Fruit fly (Drosophila melanogaster) whole organism, adult: ENCODE measurements around the gene Ada1-2.
"Not testable (repeated sequence)": the region's sequence is repeated elsewhere in the genome, so short reads cannot be mapped to it uniquely, and the experiment has no call there.

ENCODE experiments used
- CG11617 ChIP-seq: fragments of 200-800 bp; sonication (Bioruptor generic); optimal IDR thresholded peaks from 2 replicates; lab custom pipeline; 2017; ENCODE audit warnings: mild to moderate bottlenecking, missing biosample characterization, missing genetic modification reagents, missing genetic modification characterization
- CG12768 ChIP-seq: fragments of 200-800 bp; sonication (Bioruptor generic); optimal IDR thresholded peaks from 2 replicates; lab custom pipeline; 2017; ENCODE audit warnings: missing biosample characterization, missing genetic modification characterization, mild to moderate bottlenecking, moderate library complexity, missing genetic modification reagents
- CG14711 ChIP-seq: fragments of 200-800 bp; sonication (Bioruptor generic); optimal IDR thresholded peaks from 2 replicates; lab custom pipeline; 2018; ENCODE audit warnings: missing biosample characterization, mild to moderate bottlenecking, missing genetic modification characterization, moderate library complexity
- CG1620 ChIP-seq: fragments of 200-800 bp; sonication (Bioruptor generic); optimal IDR thresholded peaks from 2 replicates; lab custom pipeline; 2016; ENCODE audit warnings: missing biosample characterization, missing genetic modification characterization
- CG33017 ChIP-seq: fragments of 200-800 bp; sonication (Bioruptor generic); optimal IDR thresholded peaks from 2 replicates; lab custom pipeline; 2018; ENCODE audit warnings: missing biosample characterization, mild to moderate bottlenecking, missing genetic modification characterization, moderate library complexity
- CG5204 ChIP-seq: fragments of 200-800 bp; sonication (Bioruptor generic); optimal IDR thresholded peaks from 2 replicates; lab custom pipeline; 2016; ENCODE audit warnings: missing biosample characterization, missing genetic modification characterization
- CG7045 ChIP-seq: fragments of 200-800 bp; sonication (Bioruptor generic); optimal IDR thresholded peaks from 2 replicates; lab custom pipeline; 2017; ENCODE audit warnings: missing biosample characterization, mild to moderate bottlenecking, missing genetic modification characterization
- CG7101 ChIP-seq: fragments of 200-800 bp; sonication (Bioruptor generic); optimal IDR thresholded peaks from 2 replicates; lab custom pipeline; 2018; ENCODE audit warnings: missing biosample characterization, mild to moderate bottlenecking, missing genetic modification characterization, moderate library complexity
- Clk ChIP-seq: fragments of 200-800 bp; sonication (Bioruptor generic); optimal IDR thresholded peaks from 2 replicates; lab custom pipeline; 2017; ENCODE audit warnings: missing biosample characterization, missing genetic modification characterization
- Crg-1 ChIP-seq: fragments of 200-800 bp; sonication (Bioruptor generic); optimal IDR thresholded peaks from 2 replicates; lab custom pipeline; 2016; ENCODE audit warnings: missing biosample characterization, missing genetic modification characterization
- Hr96 ChIP-seq: fragments of 200-800 bp; sonication (Bioruptor generic); optimal IDR thresholded peaks from 2 replicates; lab custom pipeline; 2016; ENCODE audit warnings: missing biosample characterization, missing genetic modification characterization
- Mnt ChIP-seq: fragments of 200-800 bp; sonication (Bioruptor generic); optimal IDR thresholded peaks from 2 replicates; lab custom pipeline; 2016; ENCODE audit warnings: missing biosample characterization, mild to moderate bottlenecking, missing genetic modification characterization
- bab1 ChIP-seq: fragments of 200-800 bp; sonication (Bioruptor generic); optimal IDR thresholded peaks from 3 replicates; lab custom pipeline; 2019; ENCODE audit warnings: missing biosample characterization, mild to moderate bottlenecking, missing genetic modification characterization, moderate library complexity
- cic ChIP-seq: fragments of 200-800 bp; sonication (Bioruptor generic); optimal IDR thresholded peaks from 2 replicates; lab custom pipeline; 2017; ENCODE audit warnings: missing biosample characterization, mild to moderate bottlenecking, missing genetic modification characterization, moderate library complexity
- cnc ChIP-seq, 2 experiments: fragments of >200 bp; optimal IDR thresholded peaks; 2 replicates each; lab custom pipeline; 2017
- kay ChIP-seq: fragments of 200-800 bp; sonication (Bioruptor generic); peaks from one replicate; lab custom pipeline; 2016; ENCODE audit warnings: missing biosample characterization, missing genetic modification characterization, borderline replicate concordance
- ovo ChIP-seq: fragments of 200-800 bp; sonication (Bioruptor generic); optimal IDR thresholded peaks from 2 replicates; lab custom pipeline; 2016; ENCODE audit warnings: missing biosample characterization, missing genetic modification characterization
- pad ChIP-seq: fragments of 200-800 bp; sonication (Bioruptor generic); optimal IDR thresholded peaks from 3 replicates; lab custom pipeline; 2017; ENCODE audit warnings: missing biosample characterization, missing genetic modification characterization, mild to moderate bottlenecking, moderate library complexity, missing genetic modification reagents
- tj ChIP-seq: fragments of 200-800 bp; sonication (Bioruptor generic); optimal IDR thresholded peaks from 3 replicates; lab custom pipeline; 2017; ENCODE audit warnings: missing biosample characterization, mild to moderate bottlenecking, missing genetic modification characterization, moderate library complexity
- toe ChIP-seq: fragments of 200-800 bp; sonication (Bioruptor generic); optimal IDR thresholded peaks from 2 replicates; lab custom pipeline; 2016; ENCODE audit warnings: missing biosample characterization, missing genetic modification characterization

Ada1-2 gene

DNA sequence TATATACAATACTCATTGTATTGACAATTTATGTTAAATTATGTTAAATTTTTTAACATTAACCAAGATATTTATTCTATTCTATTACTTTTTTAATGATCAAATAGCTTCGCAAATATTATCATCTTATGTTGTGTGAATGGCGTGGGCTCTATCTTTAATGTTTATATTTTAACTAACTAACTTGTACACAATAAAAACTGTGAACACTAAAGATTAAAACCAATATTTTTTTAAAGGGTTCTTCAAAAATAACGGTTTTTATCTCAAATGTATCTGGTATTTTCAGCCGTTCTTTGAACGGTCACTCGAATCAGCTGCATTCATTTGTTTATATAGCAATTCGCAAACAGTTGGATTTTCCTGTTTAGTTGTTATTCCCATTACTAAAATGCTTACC, at the start of gene Ada1-2:
Gene Ada1-2, plus strand, starts transcription at position 301 of the 400 bp plus-strand sequence.
- TF ChIP-seq CG5204 (GFP tag; lab: Kevin White, UChicago); CG14711 (tag; lab: Kevin White, UChicago); Hr96: not testable (repeated sequence)

DNA sequence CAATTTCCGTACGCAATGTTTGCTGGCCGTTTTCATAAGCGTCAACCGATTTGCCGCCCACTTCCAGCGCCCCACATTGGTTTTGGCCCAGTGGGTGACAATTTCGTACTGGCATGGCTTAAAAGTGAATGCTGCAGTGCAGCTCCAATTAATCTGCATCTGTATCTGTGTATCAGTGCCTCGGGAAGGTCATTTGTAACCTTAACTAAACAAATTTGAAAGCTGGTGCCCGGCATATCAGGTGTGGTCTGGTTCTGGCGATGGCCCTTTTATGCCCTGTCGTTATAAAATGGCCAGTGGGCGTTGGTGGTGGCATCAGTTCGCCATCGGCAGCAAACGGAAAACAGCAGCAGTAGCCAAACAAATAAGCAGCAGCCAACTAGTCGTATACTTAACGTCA, 48.9 kb upstream of the Ada1-2 start, which contains the start of gene Crys:
Gene Crys, plus strand, starts transcription at position 301 of the 400 bp plus-strand sequence.
- TF ChIP-seq CG1620 (GFP tag; lab: Kevin White, UChicago) (no peak), CG12768 (GFP tag; lab: Kevin White, UChicago) (no peak), Crg-1 (GFP tag; lab: Kevin White, UChicago) (no peak), CG5204 (GFP tag; lab: Kevin White, UChicago) (no peak), Hr96 (no peak), bab1 (GFP tag; lab: Kevin White, UChicago) (no peak), CG7045 (GFP tag; lab: Kevin White, UChicago) (no peak), tj (GFP tag; lab: Kevin White, UChicago) (no peak), cnc (optimal IDR thresholded peaks at IDR 0.05; lab: Kevin White, UChicago) (no peak), toe (GFP tag; lab: Kevin White, UChicago) (no peak), CG33017 (tag; lab: Kevin White, UChicago) (no peak), pad (GFP tag; lab: Kevin White, UChicago) (no peak), CG11617 (GFP tag; lab: Kevin White, UChicago) (no peak), Clk (GFP tag; lab: Kevin White, UChicago) (no peak), CG14711 (tag; lab: Kevin White, UChicago) (no peak), kay (no peak)

DNA sequence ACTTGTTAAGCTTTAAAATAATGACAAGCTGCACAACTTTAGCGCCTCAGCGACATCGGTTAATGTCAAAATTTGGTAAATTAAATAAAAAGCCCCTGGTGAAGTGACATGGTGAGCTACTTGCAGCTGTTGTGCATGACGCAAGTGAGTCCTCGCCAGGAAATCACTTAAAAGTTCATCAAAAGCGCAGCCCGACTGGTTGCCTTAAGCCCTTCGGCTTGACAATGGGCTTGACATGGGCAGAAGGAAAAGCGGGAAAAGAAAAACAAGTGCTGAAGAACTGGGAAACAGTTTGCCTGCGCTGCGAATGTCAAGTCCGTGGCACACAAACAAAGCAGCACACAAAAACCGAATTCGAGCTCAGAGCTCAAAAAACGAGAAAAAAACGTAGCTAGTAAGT, 45.1 kb upstream of the Ada1-2 start, which contains the start of gene CG16964:
Gene CG16964, plus strand, starts transcription at position 301 of the 400 bp plus-strand sequence.
- TF ChIP-seq pad (GFP tag; lab: Kevin White, UChicago) (no peak), CG5204 (GFP tag; lab: Kevin White, UChicago) (no peak), CG1620 (GFP tag; lab: Kevin White, UChicago) (no peak), cnc (optimal IDR thresholded peaks at IDR 0.05; lab: Kevin White, UChicago) (no peak), bab1 (GFP tag; lab: Kevin White, UChicago) (no peak), CG7045 (GFP tag; lab: Kevin White, UChicago) (no peak), Mnt (GFP tag; lab: Kevin White, UChicago) (no peak), Clk (GFP tag; lab: Kevin White, UChicago) (no peak), toe (GFP tag; lab: Kevin White, UChicago) (no peak), tj (GFP tag; lab: Kevin White, UChicago) (no peak)

DNA sequence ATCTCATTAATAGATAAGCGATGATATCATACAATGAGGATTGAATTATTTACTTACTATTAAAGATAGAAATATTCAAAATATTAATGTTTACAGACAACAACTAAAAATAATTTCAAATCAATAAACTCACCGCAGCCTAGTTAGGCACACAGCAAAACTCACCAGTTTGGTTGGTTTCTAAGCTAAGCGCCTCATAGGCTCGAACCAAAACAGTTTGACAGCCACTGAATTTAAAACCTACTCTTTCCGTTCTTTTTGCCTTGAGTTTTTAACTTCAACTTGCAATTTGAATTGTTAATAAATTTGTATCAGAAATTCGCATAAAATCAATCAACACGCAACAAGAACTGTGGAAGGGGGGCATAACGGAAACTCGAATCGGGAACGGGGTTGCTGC, 44.2 kb upstream of the Ada1-2 start:
- no peak for TF ChIP-seq bab1 (GFP tag; lab: Kevin White, UChicago)
- TF ChIP-seq kay: no peak
- no peak for TF ChIP-seq tj (GFP tag; lab: Kevin White, UChicago)
- TF ChIP-seq Mnt (GFP tag; lab: Kevin White, UChicago): no peak

DNA sequence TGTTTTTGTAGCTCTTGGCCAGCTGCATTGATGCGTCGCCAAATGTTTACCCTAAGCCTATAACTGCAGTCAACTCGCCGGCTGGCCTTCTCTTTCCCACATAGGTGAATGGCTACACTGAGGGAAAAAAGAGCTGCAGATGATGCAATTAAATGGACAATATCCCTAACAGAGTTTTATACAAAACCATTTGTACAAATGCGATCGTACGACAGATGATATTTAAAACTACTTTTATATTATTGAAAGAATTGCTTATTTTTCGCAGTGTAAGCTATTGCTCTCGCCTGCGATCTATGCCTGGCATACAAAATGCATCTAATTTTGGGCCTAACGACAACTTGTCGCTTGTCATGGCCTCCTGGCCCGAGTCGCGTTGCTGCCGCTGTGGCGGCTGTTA, 42.8 kb upstream of the Ada1-2 start:
- TF ChIP-seq kay (peak; percentile 33), Clk (GFP tag; lab: Kevin White, UChicago) (no peak), pad (GFP tag; lab: Kevin White, UChicago) (no peak), cic (GFP tag; lab: Kevin White, UChicago) (no peak), CG33017 (tag; lab: Kevin White, UChicago) (peak; percentile 26), CG14711 (tag; lab: Kevin White, UChicago) (no peak), ovo (GFP tag; lab: Kevin White, UChicago) (no peak), CG7101 (tag; lab: Kevin White, UChicago) (peak; percentile 1), CG1620 (GFP tag; lab: Kevin White, UChicago) (no peak), CG11617 (GFP tag; lab: Kevin White, UChicago) (no peak), cnc (optimal IDR thresholded peaks at IDR 0.05; lab: Kevin White, UChicago) (no peak), CG12768 (GFP tag; lab: Kevin White, UChicago) (no peak), toe (GFP tag; lab: Kevin White, UChicago) (no peak), Hr96 (no peak)

DNA sequence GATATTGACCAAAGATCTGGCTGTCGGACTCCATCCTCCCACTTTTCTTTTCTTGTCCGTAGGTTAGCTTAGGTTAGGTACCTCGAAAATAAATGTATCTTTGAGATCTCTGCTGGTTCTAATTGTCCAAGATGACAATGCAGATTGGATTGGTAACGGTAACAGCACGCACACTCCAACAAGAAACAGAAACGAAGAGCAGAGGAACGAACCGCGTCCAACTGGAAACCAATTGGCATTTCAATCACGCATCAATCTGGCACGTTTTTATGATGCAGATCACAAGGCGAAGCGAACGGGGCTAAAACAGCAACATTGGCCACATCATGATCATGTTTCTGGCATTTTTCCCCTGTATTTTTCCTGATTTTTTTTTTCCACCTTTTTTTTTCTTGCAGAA, 36.9 kb upstream of the Ada1-2 start:
- TF ChIP-seq Hr96: no peak
- no peak for TF ChIP-seq CG14711 (tag; lab: Kevin White, UChicago)
- TF ChIP-seq CG1620 (GFP tag; lab: Kevin White, UChicago): no peak
- no peak for TF ChIP-seq CG33017 (tag; lab: Kevin White, UChicago)
- no peak for TF ChIP-seq Mnt (GFP tag; lab: Kevin White, UChicago)
- TF ChIP-seq CG7045 (GFP tag; lab: Kevin White, UChicago): no peak
- no peak for TF ChIP-seq kay
- TF ChIP-seq CG7101 (tag; lab: Kevin White, UChicago): no peak
- TF ChIP-seq CG12768 (GFP tag; lab: Kevin White, UChicago): no peak
- TF ChIP-seq pad (GFP tag; lab: Kevin White, UChicago): no peak
- TF ChIP-seq tj (GFP tag; lab: Kevin White, UChicago): no peak
- TF ChIP-seq cnc (optimal IDR thresholded peaks at IDR 0.05; lab: Kevin White, UChicago): no peak

DNA sequence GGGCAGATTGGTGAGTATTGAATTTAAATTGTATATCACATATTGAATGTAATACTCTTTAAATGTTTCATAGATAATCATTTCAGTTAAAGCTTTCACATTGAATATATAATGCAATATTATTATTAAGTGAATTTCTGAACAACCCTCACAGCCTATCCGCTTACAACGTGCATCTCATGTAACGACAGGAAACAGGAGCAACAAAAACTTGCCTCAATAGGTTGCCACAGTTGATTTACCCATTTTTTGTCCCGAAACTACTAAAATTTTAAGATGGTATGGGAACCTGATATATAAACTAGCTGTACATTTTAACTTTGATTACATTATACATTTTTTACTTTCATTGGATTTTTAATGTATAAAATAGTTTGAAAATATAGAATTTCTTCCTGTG, 34.0 kb upstream of the Ada1-2 start:
- TF ChIP-seq toe (GFP tag; lab: Kevin White, UChicago): no peak
